Worm (Caenorhabditis elegans): Measurements from ENCODE around the gene T11F9.21.

ce11 chrV:11526927-11527491, 34.5 kb downstream of the T11F9.21 start:
- no peak for TF ChIP-seq him-1 (tag; optimal IDR thresholded peaks at IDR 0.05)
- TF ChIP-seq dao-5 (tag; optimal IDR thresholded peaks at IDR 0.05), result no peak
